Worm (Caenorhabditis elegans) whole organism, early embryonic: ENCODE data around the gene Y17D7B.10.

ENCODE experiments used
- F13C5.2 ChIP-seq: sonication (generic microtip); optimal IDR thresholded peaks from 2 replicates; lab custom pipeline; 2017; ENCODE audit warnings: mild to moderate bottlenecking, missing genetic modification characterization, inconsistent platforms, missing compliant biosample characterization
- aly-1 ChIP-seq: sonication (generic microtip); optimal IDR thresholded peaks from 2 replicates; lab custom pipeline; 2016; ENCODE audit warnings: missing genetic modification characterization, missing compliant biosample characterization
- ama-1 ChIP-seq: fragments of 150-350 bp; optimal IDR thresholded peaks from 2 replicates; lab custom pipeline; 2014
- ceh-36 ChIP-seq: sonication (generic microtip); optimal IDR thresholded peaks from 2 replicates; lab custom pipeline; 2016; ENCODE audit warnings: missing genetic modification characterization, inconsistent platforms, missing compliant biosample characterization
- ets-7 ChIP-seq: sonication (generic microtip); optimal IDR thresholded peaks from 2 replicates; lab custom pipeline; 2016; ENCODE audit warnings: missing genotype, missing genetic modification characterization, missing compliant biosample characterization
- flt-1 ChIP-seq: fragments of 200-800 bp; sonication (Bioruptor generic); IDR thresholded peaks from 2 replicates; pipeline ENCODE4 v1.3.6; 2022; ENCODE audit warnings: missing genetic modification characterization, missing compliant biosample characterization
- hmg-4 ChIP-seq: fragments of 200-800 bp; sonication (Bioruptor generic); optimal IDR thresholded peaks from 2 replicates; lab custom pipeline; 2018; ENCODE audit warnings: mild to moderate bottlenecking, missing genetic modification characterization, missing compliant biosample characterization
- hnd-1 ChIP-seq: sonication (generic microtip); optimal IDR thresholded peaks from 2 replicates; lab custom pipeline; 2016; ENCODE audit warnings: missing genetic modification characterization, missing compliant biosample characterization
- scrt-1 ChIP-seq: fragments of 200-800 bp; sonication (Bioruptor generic); IDR thresholded peaks from 2 replicates; pipeline ENCODE4 v1.3.6; 2022; ENCODE audit warnings: missing genetic modification characterization, missing compliant biosample characterization
- sea-1 ChIP-seq: fragments of 200-800 bp; sonication (Bioruptor generic); conservative IDR thresholded peaks from 2 replicates; pipeline ENCODE4 v1.3.6; 2022; ENCODE audit warnings: missing genetic modification characterization, missing compliant biosample characterization
- tbx-11 ChIP-seq: fragments of 200-800 bp; sonication (Bioruptor generic); IDR thresholded peaks from 2 replicates; pipeline ENCODE4 v1.3.6; 2022; ENCODE audit warnings: missing genetic modification characterization, missing compliant biosample characterization
- tbx-37 ChIP-seq: fragments of 200-800 bp; sonication (Bioruptor generic); conservative IDR thresholded peaks from 2 replicates; pipeline ENCODE4 v1.3.6; 2022; ENCODE audit warnings: missing genetic modification reagents, missing genetic modification characterization, missing compliant biosample characterization
- tra-4 ChIP-seq: sonication (generic microtip); optimal IDR thresholded peaks from 2 replicates; lab custom pipeline; 2017; ENCODE audit warnings: missing genetic modification characterization, missing compliant biosample characterization

DNA sequence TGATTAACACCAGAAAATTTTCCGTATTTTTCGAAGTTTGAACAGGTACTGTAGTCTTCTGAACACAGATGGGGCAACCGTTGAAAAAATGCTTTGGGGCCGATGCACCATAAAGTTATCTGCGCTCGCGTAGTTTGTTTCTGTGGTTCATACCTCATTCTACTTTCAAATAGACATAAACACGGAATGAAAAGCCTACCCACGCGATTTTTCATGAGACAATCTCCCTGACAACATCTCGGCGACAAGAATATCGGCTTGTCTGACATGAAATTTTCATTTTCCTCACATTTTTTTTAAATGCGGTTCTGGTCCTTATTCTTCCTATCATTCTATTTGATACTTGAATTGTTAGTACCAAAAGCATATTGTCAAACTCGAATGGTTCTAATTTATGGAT lies 10.8 kb upstream of the Y17D7B.10 start, which contains the start of gene clec-257:
- TF ChIP-seq tra-4 (tag; lab: Kevin White, UChicago) (no peak), ama-1 (lab: Kevin White, UChicago) (no peak), hnd-1 (tag; lab: Kevin White, UChicago) (no peak), hmg-4 (GFP tag; lab: Kevin White, UChicago) (no peak), F13C5.2 (no peak), tbx-37 (GFP tag; lab: Robert Waterston, UW) (no peak), flt-1 (GFP tag; lab: Robert Waterston, UW) (no peak), ceh-36 (tag; lab: Kevin White, UChicago) (no peak), scrt-1 (GFP tag; lab: Robert Waterston, UW) (no peak), tbx-11 (GFP tag; lab: Robert Waterston, UW) (no peak), sea-1 (no peak), aly-1 (tag; lab: Kevin White, UChicago) (no peak), ets-7 (tag; lab: Kevin White, UChicago) (no peak)
